Worm (Caenorhabditis elegans): ENCODE results near the gene Y44A6C.1.

DNA sequence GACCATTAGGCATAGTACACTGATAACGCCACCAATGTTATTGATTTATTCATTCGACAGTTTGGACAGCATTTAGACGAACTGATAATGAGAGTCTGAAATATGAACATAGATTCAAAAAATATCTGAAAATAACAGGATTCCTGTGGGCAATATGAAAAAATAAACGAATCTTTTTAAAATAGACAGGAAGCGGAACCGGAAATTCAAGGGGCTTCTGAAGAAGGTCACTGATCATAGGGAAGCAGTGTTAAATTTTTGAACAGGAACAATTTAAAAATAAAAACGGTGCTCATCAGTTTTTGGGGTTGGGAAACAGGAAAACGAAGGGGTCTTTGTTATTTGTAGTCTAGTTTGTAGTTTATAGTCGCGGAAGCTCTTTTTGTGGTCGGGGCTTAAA lies 15.5 kb upstream of the Y44A6C.1 start, which contains the start of gene F53F8.7:
- TF ChIP-seq ztf-4 (tag; optimal IDR thresholded peaks at IDR 0.05) = no peak
- no peak for TF ChIP-seq unc-39 (tag; optimal IDR thresholded peaks at IDR 0.05)
- TF ChIP-seq pha-4 (tag; optimal IDR thresholded peaks at IDR 0.05) = no peak
- TF ChIP-seq lin-39 (tag; optimal IDR thresholded peaks at IDR 0.05) = no peak
- no peak for TF ChIP-seq elt-2 (tag; optimal IDR thresholded peaks at IDR 0.05)
- TF ChIP-seq nhr-12 (tag; optimal IDR thresholded peaks at IDR 0.05) = no peak
